Fruit fly (Drosophila melanogaster) whole organism, pupa: Measurements from ENCODE around the gene Tb.

Experiments
- CG10348 ChIP-seq: fragments of 200-800 bp; sonication (Bioruptor generic); IDR thresholded peaks from 2 replicates; pipeline ENCODE4 v1.3.6; 2022; ENCODE audit warnings: missing biosample characterization, missing genetic modification characterization
- CG8159 ChIP-seq: fragments of 200-800 bp; sonication (Bioruptor generic); optimal IDR thresholded peaks from 3 replicates; lab custom pipeline; 2018; ENCODE audit warnings: missing biosample characterization, mild to moderate bottlenecking, missing genetic modification characterization, moderate library complexity
- D1 ChIP-seq: fragments of 200-800 bp; sonication (Bioruptor generic); optimal IDR thresholded peaks from 2 replicates; lab custom pipeline; 2018; ENCODE audit warnings: missing biosample characterization, mild to moderate bottlenecking, missing genetic modification characterization, moderate library complexity

- no peak for TF ChIP-seq CG10348 (GFP tag; lab: Robert Waterston, UW)
- no peak for TF ChIP-seq D1 (tag; lab: Kevin White, UChicago)
- TF ChIP-seq CG8159 (tag; lab: Kevin White, UChicago), result no peak
These were observed 27.6 kb upstream of the Tb start, which contains the start of gene TwdlK for dm6 chr3R:26628624-26629023.
